Fruit fly (Drosophila melanogaster) whole organism, prepupa: ENCODE data around the gene CG43290.

Experiments used
- CG10669 ChIP-seq: fragments of 200-800 bp; sonication (Bioruptor generic); optimal IDR thresholded peaks from 3 replicates; lab custom pipeline; 2018; ENCODE audit warnings: missing biosample characterization, mild to moderate bottlenecking, missing genetic modification characterization, moderate library complexity
- CG11294 ChIP-seq: fragments of 200-800 bp; sonication (Bioruptor generic); IDR thresholded peaks from 2 replicates; pipeline ENCODE4 v1.3.6; 2022; ENCODE audit warnings: missing biosample characterization, missing genetic modification characterization
- CG11902 ChIP-seq: fragments of 200-800 bp; sonication (Bioruptor generic); optimal IDR thresholded peaks from 3 replicates; lab custom pipeline; 2016; ENCODE audit warnings: missing biosample characterization, missing genetic modification characterization
- CG15336 ChIP-seq: fragments of 200-800 bp; sonication (Bioruptor generic); IDR thresholded peaks from 2 replicates; pipeline ENCODE4 v1.3.6; 2022; ENCODE audit warnings: missing biosample characterization, missing genetic modification characterization
- CG3032 ChIP-seq: fragments of 200-800 bp; optimal IDR thresholded peaks from 2 replicates; lab custom pipeline; 2019; ENCODE audit warnings: missing biosample characterization, mild to moderate bottlenecking, missing genetic modification characterization, moderate library complexity
- CG32006 ChIP-seq: fragments of 200-800 bp; sonication (Bioruptor generic); optimal IDR thresholded peaks from 3 replicates; lab custom pipeline; 2017; ENCODE audit warnings: missing biosample characterization, mild to moderate bottlenecking, missing genetic modification characterization
- CG34406 ChIP-seq: fragments of 200-800 bp; sonication (Bioruptor generic); optimal IDR thresholded peaks from 3 replicates; lab custom pipeline; 2016; ENCODE audit warnings: missing biosample characterization, missing genetic modification characterization
- CG3919 ChIP-seq: fragments of 200-800 bp; sonication (Bioruptor generic); optimal IDR thresholded peaks from 3 replicates; lab custom pipeline; 2016; ENCODE audit warnings: missing biosample characterization, missing genetic modification characterization
- CG4318 ChIP-seq: fragments of 200-800 bp; sonication (Bioruptor generic); optimal IDR thresholded peaks from 3 replicates; lab custom pipeline; 2017; ENCODE audit warnings: missing biosample characterization, mild to moderate bottlenecking, missing genetic modification characterization
- CG6163 ChIP-seq: fragments of 200-800 bp; sonication (Bioruptor generic); IDR thresholded peaks from 3 replicates; pipeline ENCODE4 v1.3.6; 2022; ENCODE audit warnings: missing biosample characterization, missing genetic modification characterization
- CG6276 ChIP-seq: fragments of 200-800 bp; sonication (Bioruptor generic); optimal IDR thresholded peaks from 2 replicates; lab custom pipeline; 2017; ENCODE audit warnings: missing biosample characterization, mild to moderate bottlenecking, missing genetic modification characterization
- CG6792 ChIP-seq: fragments of 200-800 bp; sonication (Bioruptor generic); optimal IDR thresholded peaks from 3 replicates; lab custom pipeline; 2016; ENCODE audit warnings: missing biosample characterization, missing genetic modification characterization
- CG6808 ChIP-seq: fragments of 200-800 bp; sonication (Bioruptor generic); optimal IDR thresholded peaks from 3 replicates; lab custom pipeline; 2017; ENCODE audit warnings: missing biosample characterization, missing genetic modification characterization, mild to moderate bottlenecking, moderate library complexity, missing genetic modification reagents
- CG8632 ChIP-seq: fragments of 200-800 bp; sonication (Bioruptor generic); optimal IDR thresholded peaks from 3 replicates; lab custom pipeline; 2016; ENCODE audit warnings: missing biosample characterization, missing genetic modification characterization
- CG9139 ChIP-seq: fragments of 200-800 bp; sonication (Bioruptor generic); optimal IDR thresholded peaks from 3 replicates; lab custom pipeline; 2017; ENCODE audit warnings: missing biosample characterization, mild to moderate bottlenecking, missing genetic modification characterization
- Eip75B ChIP-seq: fragments of 200-800 bp; sonication (Bioruptor generic); optimal IDR thresholded peaks from 3 replicates; lab custom pipeline; 2016; ENCODE audit warnings: missing biosample characterization, missing genetic modification characterization
- Ets96B ChIP-seq: fragments of 200-800 bp; optimal IDR thresholded peaks from 2 replicates; lab custom pipeline; 2019; ENCODE audit warnings: missing biosample characterization, mild to moderate bottlenecking, missing genetic modification characterization, moderate library complexity
- Gug ChIP-seq: fragments of 200-800 bp; sonication (Bioruptor generic); IDR thresholded peaks from 2 replicates; pipeline ENCODE4 v1.3.6; 2022; ENCODE audit warnings: missing biosample characterization, missing genetic modification characterization
- Lpt ChIP-seq: fragments of 200-800 bp; sonication (Bioruptor generic); optimal IDR thresholded peaks from 3 replicates; lab custom pipeline; 2016; ENCODE audit warnings: missing biosample characterization, missing genetic modification characterization
- OdsH ChIP-seq: fragments of 200-800 bp; sonication (Bioruptor generic); optimal IDR thresholded peaks from 3 replicates; lab custom pipeline; 2016; ENCODE audit warnings: missing biosample characterization, missing genetic modification characterization
- Smox ChIP-seq: fragments of 200-800 bp; sonication (Bioruptor generic); optimal IDR thresholded peaks from 3 replicates; lab custom pipeline; 2016; ENCODE audit warnings: missing biosample characterization, missing genetic modification characterization
- Sox15 ChIP-seq: fragments of 200-800 bp; sonication (Bioruptor generic); optimal IDR thresholded peaks from 3 replicates; lab custom pipeline; 2016; ENCODE audit warnings: missing biosample characterization, missing genetic modification characterization
- cyc ChIP-seq: fragments of 200-800 bp; sonication (Bioruptor generic); optimal IDR thresholded peaks from 3 replicates; lab custom pipeline; 2016; ENCODE audit warnings: missing biosample characterization, missing genetic modification characterization
- dsx ChIP-seq: fragments of 200-800 bp; optimal IDR thresholded peaks from 3 replicates; lab custom pipeline; 2019; ENCODE audit warnings: missing biosample characterization, mild to moderate bottlenecking, missing genetic modification characterization, moderate library complexity; ENCODE audit not compliant: poor library complexity, severe bottlenecking
- fkh ChIP-seq: fragments of 200-800 bp; sonication (Bioruptor generic); optimal IDR thresholded peaks from 3 replicates; lab custom pipeline; 2017; ENCODE audit warnings: missing biosample characterization, mild to moderate bottlenecking, missing genetic modification characterization, moderate library complexity
- pdm3 ChIP-seq: fragments of 200-800 bp; sonication (Bioruptor generic); optimal IDR thresholded peaks from 3 replicates; lab custom pipeline; 2016; ENCODE audit warnings: missing biosample characterization, missing genetic modification characterization
- spab ChIP-seq: fragments of 200-800 bp; sonication (Bioruptor generic); optimal IDR thresholded peaks from 2 replicates; lab custom pipeline; 2017; ENCODE audit warnings: missing biosample characterization, mild to moderate bottlenecking, missing genetic modification characterization, missing genetic modification reagents
- ss ChIP-seq, 2 experiments: fragments of 200-800 bp; sonication (Bioruptor generic); optimal IDR thresholded peaks; 2 replicates in 1 of 2; 3 replicates in 1 of 2; lab custom pipeline; 2017 to 2018; ENCODE audit warnings: mild to moderate bottlenecking in 2 of 2, missing biosample characterization in 2 of 2, missing genetic modification characterization in 2 of 2, moderate library complexity in 1 of 2
- topi ChIP-seq: fragments of 200-800 bp; sonication (Bioruptor generic); optimal IDR thresholded peaks from 3 replicates; lab custom pipeline; 2016; ENCODE audit warnings: missing biosample characterization, missing genetic modification characterization
- vri ChIP-seq: fragments of 200-800 bp; sonication (Bioruptor generic); optimal IDR thresholded peaks from 3 replicates; lab custom pipeline; 2016; ENCODE audit warnings: missing biosample characterization, mild to moderate bottlenecking, missing genetic modification characterization

CG43290 gene

dm6 chr3R:7349452-7349851 lies at the start of gene CG43290:
Gene CG43290, minus strand, starts transcription at chr3R:7349552.
- no peak for TF ChIP-seq CG6163
- TF ChIP-seq pdm3 (GFP tag; lab: Kevin White, UChicago), result no peak
- TF ChIP-seq ss (GFP tag; optimal IDR thresholded peaks at IDR 0.05; lab: Kevin White, UChicago), result no peak
- no peak for TF ChIP-seq Gug
- no peak for TF ChIP-seq Smox (GFP tag; lab: Kevin White, UChicago)
- TF ChIP-seq CG34406 (GFP tag; lab: Kevin White, UChicago), result no peak
- no peak for TF ChIP-seq CG11902 (GFP tag; lab: Kevin White, UChicago)
- no peak for TF ChIP-seq OdsH (GFP tag; lab: Kevin White, UChicago)
- TF ChIP-seq Sox15 (GFP tag; lab: Kevin White, UChicago), result no peak

dm6 chr3R:7394047-7394446 lies 44.7 kb upstream of the CG43290 start:
- TF ChIP-seq cyc (GFP tag; lab: Kevin White, UChicago), result no peak
- no peak for TF ChIP-seq CG10669 (GFP tag; lab: Kevin White, UChicago)

dm6 chr3R:7391113-7391512 lies 41.8 kb upstream of the CG43290 start, which contains the start of gene CG42650:
Gene CG42650, plus strand, starts transcription at chr3R:7391413.
- TF ChIP-seq dsx (GFP tag; lab: Kevin White, UChicago), result no peak
- no peak for TF ChIP-seq CG32006
- no peak for TF ChIP-seq CG34406 (GFP tag; lab: Kevin White, UChicago)
- TF ChIP-seq CG11294 (GFP tag; lab: Robert Waterston, UW), result no peak
- TF ChIP-seq CG15336 (GFP tag; lab: Robert Waterston, UW), result no peak
- no peak for TF ChIP-seq CG4318
- no peak for TF ChIP-seq OdsH (GFP tag; lab: Kevin White, UChicago)
- TF ChIP-seq CG9139 (GFP tag; lab: Kevin White, UChicago), result no peak
- TF ChIP-seq cyc (GFP tag; lab: Kevin White, UChicago), result no peak
- TF ChIP-seq, all 60 proteins: peak for 0

dm6 chr3R:7369205-7369604 lies 19.9 kb upstream of the CG43290 start, which contains the start of gene MstProx:
Gene MstProx, minus strand, starts transcription at chr3R:7369305.
- TF ChIP-seq dsx (GFP tag; lab: Kevin White, UChicago) (no peak), CG6808 (GFP tag; lab: Kevin White, UChicago) (no peak), pdm3 (GFP tag; lab: Kevin White, UChicago) (no peak), Gug (no peak), spab (GFP tag; lab: Kevin White, UChicago) (no peak), fkh (GFP tag; lab: Kevin White, UChicago) (no peak), CG3919 (GFP tag; lab: Kevin White, UChicago) (no peak), Lpt (GFP tag; lab: Kevin White, UChicago) (no peak)
- TF ChIP-seq, all 60 proteins: peak for 0

- TF ChIP-seq CG9139 (GFP tag; lab: Kevin White, UChicago) (no peak), CG11294 (GFP tag; lab: Robert Waterston, UW) (no peak), CG6792 (GFP tag; lab: Kevin White, UChicago) (no peak), CG6163 (no peak), Eip75B (GFP tag; lab: Kevin White, UChicago) (no peak), Gug (no peak), Ets96B (tag; lab: Kevin White, UChicago) (no peak), CG4318 (no peak), CG3919 (GFP tag; lab: Kevin White, UChicago) (no peak), CG8632 (GFP tag; lab: Kevin White, UChicago) (no peak), vri (GFP tag; lab: Kevin White, UChicago) (no peak), CG34406 (GFP tag; lab: Kevin White, UChicago) (no peak), CG3032 (tag; lab: Kevin White, UChicago) (no peak), CG6276 (GFP tag; lab: Kevin White, UChicago) (no peak), topi (no peak), fkh (GFP tag; lab: Kevin White, UChicago) (no peak)
- TF ChIP-seq, all 60 proteins: peak for 0
These were observed 16.2 kb upstream of the CG43290 start, which contains the start of the genes Mst84Db and Mst84Da for dm6 chr3R:7365527-7365926. Gene Mst84Db, minus strand, starts transcription at chr3R:7365627. Gene Mst84Da, plus strand, starts transcription at chr3R:7365850.
